Fruit fly (Drosophila melanogaster) whole organism, embryonic: ENCODE measurements around the gene CG3165.

ENCODE experiments used
- Atf-2 ChIP-seq: fragments of 200-800 bp; sonication (Bioruptor generic); optimal IDR thresholded peaks from 2 replicates; lab custom pipeline; 2016; ENCODE audit warnings: missing biosample characterization, missing genetic modification characterization
- Atf6 ChIP-seq: fragments of 200-800 bp; sonication (Bioruptor generic); IDR thresholded peaks from 2 replicates; pipeline ENCODE4 v1.3.6; 2022; ENCODE audit warnings: missing biosample characterization, missing genetic modification characterization
- BtbVII ChIP-seq: fragments of 200-800 bp; sonication (Bioruptor generic); optimal IDR thresholded peaks from 3 replicates; lab custom pipeline; 2017; ENCODE audit warnings: missing biosample characterization, mild to moderate bottlenecking, missing genetic modification characterization
- CG10543 ChIP-seq: fragments of 200-800 bp; sonication (Bioruptor generic); optimal IDR thresholded peaks from 3 replicates; lab custom pipeline; 2017; ENCODE audit warnings: missing biosample characterization, mild to moderate bottlenecking, missing genetic modification characterization, moderate library complexity
- CG10654 ChIP-seq: fragments of 200-800 bp; sonication (Bioruptor generic); optimal IDR thresholded peaks from 2 replicates; lab custom pipeline; 2016; ENCODE audit warnings: missing biosample characterization, missing genetic modification characterization
- CG10979 ChIP-seq: fragments of 200-800 bp; sonication (Bioruptor generic); optimal IDR thresholded peaks from 2 replicates; lab custom pipeline; 2018; ENCODE audit warnings: missing biosample characterization, mild to moderate bottlenecking, missing genetic modification characterization, moderate library complexity
- CG11093 ChIP-seq: fragments of 200-800 bp; sonication (Bioruptor generic); IDR thresholded peaks from 3 replicates; pipeline ENCODE4 v1.3.6; 2022; ENCODE audit warnings: missing biosample characterization, missing genetic modification characterization
- CG11398 ChIP-seq: fragments of 200-800 bp; sonication (Bioruptor generic); optimal IDR thresholded peaks from 2 replicates; lab custom pipeline; 2016; ENCODE audit warnings: missing biosample characterization, missing genetic modification characterization
- CG11504 ChIP-seq: fragments of 200-800 bp; sonication (Bioruptor generic); optimal IDR thresholded peaks from 3 replicates; lab custom pipeline; 2019; ENCODE audit warnings: missing biosample characterization, mild to moderate bottlenecking, missing genetic modification characterization, moderate library complexity
- CG12769 ChIP-seq: fragments of 200-800 bp; sonication (Bioruptor generic); optimal IDR thresholded peaks from 2 replicates; lab custom pipeline; 2019; ENCODE audit warnings: missing biosample characterization, mild to moderate bottlenecking, missing genetic modification characterization, moderate library complexity
- CG14860 ChIP-seq: fragments of 200-800 bp; sonication (Bioruptor generic); IDR thresholded peaks from 3 replicates; pipeline ENCODE4 v1.3.6; 2022; ENCODE audit warnings: missing biosample characterization, missing genetic modification characterization; ENCODE audit not compliant: partially characterized antibody
- CG15073 ChIP-seq: fragments of 200-800 bp; sonication (Bioruptor generic); optimal IDR thresholded peaks from 2 replicates; lab custom pipeline; 2016; ENCODE audit warnings: missing biosample characterization, missing genetic modification characterization
- CG15514 ChIP-seq: fragments of 200-800 bp; sonication (Bioruptor generic); optimal IDR thresholded peaks from 3 replicates; lab custom pipeline; 2017; ENCODE audit warnings: missing biosample characterization, missing genetic modification characterization, mild to moderate bottlenecking, moderate library complexity, missing genetic modification reagents
- CG1602 ChIP-seq: fragments of 200-800 bp; sonication (Bioruptor generic); optimal IDR thresholded peaks from 3 replicates; lab custom pipeline; 2016; ENCODE audit warnings: missing biosample characterization, missing genetic modification characterization
- CG2129 ChIP-seq: fragments of 200-800 bp; sonication (Bioruptor generic); IDR thresholded peaks from 2 replicates; pipeline ENCODE4 v1.3.6; 2022; ENCODE audit warnings: missing biosample characterization, missing genetic modification characterization; ENCODE audit not compliant: partially characterized antibody
- CG2678 ChIP-seq: fragments of 200-800 bp; sonication (Bioruptor generic); optimal IDR thresholded peaks from 3 replicates; lab custom pipeline; 2019; ENCODE audit warnings: missing biosample characterization, mild to moderate bottlenecking, missing genetic modification characterization, moderate library complexity
- CG2875 ChIP-seq: fragments of 200-800 bp; sonication (Bioruptor generic); optimal IDR thresholded peaks from 2 replicates; lab custom pipeline; 2017; ENCODE audit warnings: missing biosample characterization, mild to moderate bottlenecking, missing genetic modification characterization, missing genetic modification reagents
- CG32772 ChIP-seq: fragments of 200-800 bp; sonication (Bioruptor generic); IDR thresholded peaks from 2 replicates; pipeline ENCODE4 v1.3.6; 2022; ENCODE audit warnings: missing biosample characterization, missing genetic modification characterization
- CG42726 ChIP-seq: fragments of 200-800 bp; sonication (Bioruptor generic); IDR thresholded peaks from 2 replicates; pipeline ENCODE4 v1.3.6; 2022; ENCODE audit warnings: missing biosample characterization, missing genetic modification characterization; ENCODE audit not compliant: partially characterized antibody
- CG4424 ChIP-seq: fragments of 200-800 bp; sonication (Bioruptor generic); optimal IDR thresholded peaks from 3 replicates; lab custom pipeline; 2016; ENCODE audit warnings: missing biosample characterization, missing genetic modification characterization
- CG5953 ChIP-seq: fragments of 200-800 bp; sonication (Bioruptor generic); IDR thresholded peaks from 2 replicates; pipeline ENCODE4 v1.3.6; 2022; ENCODE audit warnings: missing biosample characterization, missing genetic modification characterization
- CG6654 ChIP-seq: fragments of 200-800 bp; sonication (Bioruptor generic); optimal IDR thresholded peaks from 2 replicates; lab custom pipeline; 2017; ENCODE audit warnings: missing biosample characterization, mild to moderate bottlenecking, missing genetic modification characterization
- CG6683 ChIP-seq: fragments of 200-800 bp; sonication (Bioruptor generic); optimal IDR thresholded peaks from 2 replicates; lab custom pipeline; 2017; ENCODE audit warnings: missing biosample characterization, mild to moderate bottlenecking, missing genetic modification characterization, missing genetic modification reagents
- CG7271 ChIP-seq: fragments of 200-800 bp; sonication (Bioruptor generic); optimal IDR thresholded peaks from 2 replicates; lab custom pipeline; 2018; ENCODE audit warnings: missing biosample characterization, mild to moderate bottlenecking, missing genetic modification characterization, moderate library complexity
- CG7839 ChIP-seq: fragments of 200-800 bp; sonication (Bioruptor generic); optimal IDR thresholded peaks from 3 replicates; lab custom pipeline; 2018; ENCODE audit warnings: missing biosample characterization, mild to moderate bottlenecking, missing genetic modification characterization, moderate library complexity
- CG7963 ChIP-seq: fragments of 200-800 bp; sonication (Bioruptor generic); IDR thresholded peaks from 3 replicates; pipeline ENCODE4 v1.3.6; 2022; ENCODE audit warnings: missing biosample characterization, missing genetic modification characterization; ENCODE audit not compliant: partially characterized antibody
- CG8388 ChIP-seq: fragments of 200-800 bp; sonication (Bioruptor generic); optimal IDR thresholded peaks from 2 replicates; lab custom pipeline; 2019; ENCODE audit warnings: missing biosample characterization, mild to moderate bottlenecking, missing genetic modification characterization, moderate library complexity
- CG9932 ChIP-seq: fragments of 200-800 bp; sonication (Bioruptor generic); IDR thresholded peaks from 2 replicates; pipeline ENCODE4 v1.3.6; 2022; ENCODE audit warnings: missing biosample characterization, missing genetic modification characterization
- Doc3 ChIP-seq: fragments of 200-800 bp; sonication (Bioruptor generic); IDR thresholded peaks from 3 replicates; pipeline ENCODE4 v1.3.6; 2022; ENCODE audit warnings: missing biosample characterization, missing genetic modification characterization; ENCODE audit not compliant: partially characterized antibody
- HHEX ChIP-seq: fragments of 200-800 bp; sonication (Bioruptor generic); optimal IDR thresholded peaks from 3 replicates; lab custom pipeline; 2017; ENCODE audit warnings: missing biosample characterization, mild to moderate bottlenecking, missing genetic modification characterization, missing genetic modification reagents
- Hand ChIP-seq: fragments of 200-800 bp; sonication (Bioruptor generic); optimal IDR thresholded peaks from 2 replicates; lab custom pipeline; 2017; ENCODE audit warnings: mild to moderate bottlenecking, missing biosample characterization, missing genetic modification reagents, missing genetic modification characterization
- HmgZ ChIP-seq: fragments of 200-800 bp; sonication (Bioruptor generic); optimal IDR thresholded peaks from 2 replicates; lab custom pipeline; 2018; ENCODE audit warnings: missing biosample characterization, mild to moderate bottlenecking, missing genetic modification characterization
- Mrtf ChIP-seq: fragments of 200-800 bp; sonication (Bioruptor generic); IDR thresholded peaks from 3 replicates; pipeline ENCODE4 v1.3.6; 2022; ENCODE audit warnings: missing biosample characterization, missing genetic modification characterization
- NFAT ChIP-seq: fragments of 200-800 bp; sonication (Bioruptor generic); IDR thresholded peaks from 2 replicates; pipeline ENCODE4 v1.3.6; 2022; ENCODE audit warnings: missing biosample characterization, missing genetic modification characterization
- Side ChIP-seq: fragments of 200-800 bp; sonication (Bioruptor generic); optimal IDR thresholded peaks from 2 replicates; lab custom pipeline; 2016; ENCODE audit warnings: missing biosample characterization, missing genetic modification characterization
- YL-1 ChIP-seq: fragments of 200-800 bp; sonication (Bioruptor generic); optimal IDR thresholded peaks from 3 replicates; lab custom pipeline; 2017; ENCODE audit warnings: missing biosample characterization, mild to moderate bottlenecking, missing genetic modification characterization
- bcd ChIP-seq: fragments of 200-800 bp; sonication (Bioruptor generic); optimal IDR thresholded peaks from 2 replicates; lab custom pipeline; 2017; ENCODE audit warnings: missing biosample characterization, mild to moderate bottlenecking, missing genetic modification characterization
- caup ChIP-seq: fragments of 200-800 bp; sonication (Bioruptor generic); optimal IDR thresholded peaks from 3 replicates; lab custom pipeline; 2017; ENCODE audit warnings: missing biosample characterization, mild to moderate bottlenecking, missing genetic modification characterization, moderate library complexity; ENCODE audit not compliant: severe bottlenecking
- fru ChIP-seq: fragments of >200 bp; optimal IDR thresholded peaks from 2 replicates; lab custom pipeline; 2017
- grau ChIP-seq: fragments of 200-800 bp; optimal IDR thresholded peaks from 3 replicates; lab custom pipeline; 2019; ENCODE audit warnings: missing biosample characterization, mild to moderate bottlenecking, missing genetic modification characterization, moderate library complexity
- gt ChIP-seq: fragments of 200-800 bp; sonication (Bioruptor generic); IDR thresholded peaks from 2 replicates; pipeline ENCODE4 v1.3.6; 2022; ENCODE audit warnings: missing biosample characterization, missing genetic modification characterization
- hkb ChIP-seq, 2 experiments: fragments of 200-800 bp in 1 of 2; fragments of >200 bp in 1 of 2; sonication (Bioruptor generic) in 1 of 2; IDR thresholded peaks in 1 of 2; optimal IDR thresholded peaks in 1 of 2; 2 replicates each; pipeline versions ENCODE4 v1.3.6 to Lab custom; 2017 to 2022; ENCODE audit warnings: missing biosample characterization in 1 of 2, missing genetic modification characterization in 1 of 2
- kah ChIP-seq: fragments of 200-800 bp; sonication (Bioruptor generic); optimal IDR thresholded peaks from 2 replicates; lab custom pipeline; 2018; ENCODE audit warnings: missing biosample characterization, mild to moderate bottlenecking, missing genetic modification characterization
- ken ChIP-seq: fragments of 200-800 bp; sonication (Bioruptor generic); IDR thresholded peaks from 3 replicates; pipeline ENCODE4 v1.3.6; 2022; ENCODE audit warnings: missing biosample characterization, missing genetic modification characterization
- lbe ChIP-seq: fragments of 200-800 bp; sonication (Bioruptor generic); optimal IDR thresholded peaks from 2 replicates; lab custom pipeline; 2016; ENCODE audit warnings: missing biosample characterization, mild to moderate bottlenecking, missing genetic modification characterization
- oc ChIP-seq: fragments of 200-800 bp; sonication (Bioruptor generic); optimal IDR thresholded peaks from 2 replicates; lab custom pipeline; 2018; ENCODE audit warnings: missing biosample characterization, mild to moderate bottlenecking, missing genetic modification characterization, moderate library complexity
- pfk ChIP-seq: fragments of 200-800 bp; sonication (Bioruptor generic); optimal IDR thresholded peaks from 2 replicates; lab custom pipeline; 2018; ENCODE audit warnings: missing biosample characterization, mild to moderate bottlenecking, missing genetic modification characterization, moderate library complexity
- sens ChIP-seq: fragments of 200-800 bp; sonication (Bioruptor generic); peaks from one replicate; lab custom pipeline; 2016; ENCODE audit warnings: missing biosample characterization, missing genetic modification characterization
- sens-2 ChIP-seq: fragments of 200-800 bp; sonication (Bioruptor generic); IDR thresholded peaks from 2 replicates; pipeline ENCODE4 v1.3.6; 2022; ENCODE audit warnings: missing biosample characterization, missing genetic modification characterization
- so ChIP-seq: fragments of 200-800 bp; sonication (Bioruptor generic); IDR thresholded peaks from 3 replicates; pipeline ENCODE4 v1.3.6; 2022; ENCODE audit warnings: missing biosample characterization, missing genetic modification characterization
- yki ChIP-seq: fragments of >200 bp; optimal IDR thresholded peaks from 3 replicates; lab custom pipeline; 2018

The CG3165 gene

dm6 chr2L:2941353-2941752 lies 35.6 kb upstream of the CG3165 start (continued):
- TF ChIP-seq BtbVII (GFP tag; lab: Kevin White, UChicago) (no peak), CG12769 (tag; lab: Kevin White, UChicago) (no peak), CG4424 (GFP tag; lab: Kevin White, UChicago) (no peak), Atf-2 (GFP tag; lab: Kevin White, UChicago) (no peak), Doc3 (GFP tag; lab: Robert Waterston, UW) (no peak), CG15073 (GFP tag; lab: Kevin White, UChicago) (no peak), lbe (GFP tag; lab: Kevin White, UChicago) (no peak), CG15514 (GFP tag; lab: Kevin White, UChicago) (peak; percentile 30), CG9932 (GFP tag; lab: Robert Waterston, UW) (peak; percentile 28; the same call in 1 of the 2 replicates), CG6683 (no peak), so (GFP tag; lab: Robert Waterston, UW) (no peak), caup (GFP tag; lab: Kevin White, UChicago) (peak; percentile 42), CG11398 (GFP tag; lab: Kevin White, UChicago) (no peak), YL-1 (GFP tag; lab: Kevin White, UChicago) (no peak), Side (GFP tag; lab: Kevin White, UChicago) (no peak), CG14860 (GFP tag; lab: Robert Waterston, UW) (no peak), CG7963 (GFP tag; lab: Robert Waterston, UW) (no peak), CG5953 (GFP tag; lab: Robert Waterston, UW) (no peak), Hand (GFP tag; lab: Kevin White, UChicago) (no peak), HHEX (no peak), CG8388 (no peak), pfk (no peak), sens-2 (GFP tag; lab: Robert Waterston, UW) (no peak), NFAT (GFP tag; lab: Robert Waterston, UW) (no peak), grau (tag; lab: Kevin White, UChicago) (peak; percentile 13), CG2875 (GFP tag; lab: Kevin White, UChicago) (no peak), CG11093 (GFP tag; lab: Robert Waterston, UW) (no peak), hkb (optimal IDR thresholded peaks at IDR 0.05; lab: Kevin White, UChicago) (no peak), hkb (GFP tag; IDR thresholded peaks at IDR 0.05; lab: Robert Waterston, UW) (0 out of 2 replicates have a peak, but pooled peaks have one; percentile 31), CG2678 (peak; percentile 47), CG6654 (GFP tag; lab: Kevin White, UChicago) (no peak), fru (lab: Kevin White, UChicago) (no peak), oc (no peak), HmgZ (tag; lab: Kevin White, UChicago) (no peak), sens (GFP tag; lab: Kevin White, UChicago) (peak; percentile 62), CG7271 (tag; lab: Kevin White, UChicago) (no peak), CG1602 (GFP tag; lab: Kevin White, UChicago) (no peak), CG10543 (GFP tag; lab: Kevin White, UChicago) (no peak), CG32772 (GFP tag; lab: Robert Waterston, UW) (no peak), Atf6 (0 out of 2 replicates have a peak, but pooled peaks have one; percentile 21), CG42726 (GFP tag; lab: Robert Waterston, UW) (no peak), kah (GFP tag; lab: Kevin White, UChicago) (no peak), ken (no peak), CG2129 (GFP tag; lab: Robert Waterston, UW) (no peak), CG11504 (tag; lab: Kevin White, UChicago) (peak; percentile 40), Mrtf (GFP tag; lab: Robert Waterston, UW) (no peak), bcd (no peak), CG10654 (GFP tag; lab: Kevin White, UChicago) (no peak), gt (GFP tag; lab: Robert Waterston, UW) (no peak), CG10979 (tag; lab: Kevin White, UChicago) (peak; percentile 13), CG7839 (tag; lab: Kevin White, UChicago) (peak; percentile 35), yki (no peak)
